Fruit fly (Drosophila melanogaster) whole organism, embryonic: Measurements from ENCODE around the gene Nct.
A peak's percentile ranks its signal among the peaks of the same experiment; 100 is the strongest.

Source experiments
- ATbp ChIP-seq: fragments of 200-800 bp; sonication (Bioruptor generic); optimal IDR thresholded peaks from 2 replicates; lab custom pipeline; 2017; ENCODE audit warnings: missing biosample characterization, mild to moderate bottlenecking, missing genetic modification characterization, missing genetic modification reagents
- Adf1 ChIP-seq: fragments of 200-800 bp; sonication (Bioruptor generic); IDR thresholded peaks from 2 replicates; pipeline ENCODE4 v1.3.6; 2022; ENCODE audit warnings: missing biosample characterization, missing genetic modification characterization
- CG10274 ChIP-seq: fragments of 200-800 bp; sonication (Bioruptor generic); optimal IDR thresholded peaks from 3 replicates; lab custom pipeline; 2017; ENCODE audit warnings: missing biosample characterization, mild to moderate bottlenecking, missing genetic modification characterization
- CG11456 ChIP-seq: fragments of 200-800 bp; sonication (Bioruptor generic); IDR thresholded peaks from 3 replicates; pipeline ENCODE4 v1.3.6; 2022; ENCODE audit warnings: missing biosample characterization, missing genetic modification characterization
- CG15011 ChIP-seq: fragments of 200-800 bp; sonication (Bioruptor generic); optimal IDR thresholded peaks from 3 replicates; lab custom pipeline; 2018; ENCODE audit warnings: missing biosample characterization, mild to moderate bottlenecking, missing genetic modification characterization
- CG17568 ChIP-seq: fragments of 200-800 bp; sonication (Bioruptor generic); optimal IDR thresholded peaks from 2 replicates; lab custom pipeline; 2018; ENCODE audit warnings: missing biosample characterization, mild to moderate bottlenecking, missing genetic modification characterization, moderate library complexity
- CG17829 ChIP-seq: fragments of 200-800 bp; optimal IDR thresholded peaks from 2 replicates; lab custom pipeline; 2019; ENCODE audit warnings: missing biosample characterization, mild to moderate bottlenecking, missing genetic modification characterization, moderate library complexity
- CG18011 ChIP-seq: fragments of 200-800 bp; sonication (Bioruptor generic); optimal IDR thresholded peaks from 2 replicates; lab custom pipeline; 2017; ENCODE audit warnings: missing biosample characterization, missing genetic modification characterization, mild to moderate bottlenecking, moderate library complexity, missing genotype
- CG4360 ChIP-seq: fragments of 200-800 bp; sonication (Bioruptor generic); IDR thresholded peaks from 2 replicates; pipeline ENCODE4 v1.3.6; 2022; ENCODE audit warnings: missing biosample characterization, missing genetic modification characterization
- CG43689 ChIP-seq: fragments of 200-800 bp; sonication (Bioruptor generic); IDR thresholded peaks from 2 replicates; pipeline ENCODE4 v1.3.6; 2022; ENCODE audit warnings: missing biosample characterization, missing genetic modification characterization
- CG6791 ChIP-seq: fragments of 200-800 bp; sonication (Bioruptor generic); IDR thresholded peaks from 3 replicates; pipeline ENCODE4 v1.3.6; 2022; ENCODE audit warnings: missing biosample characterization, missing genetic modification characterization; ENCODE audit not compliant: partially characterized antibody
- CG6813 ChIP-seq: fragments of 200-800 bp; sonication (Bioruptor generic); optimal IDR thresholded peaks from 2 replicates; lab custom pipeline; 2017; ENCODE audit warnings: missing biosample characterization, missing genetic modification characterization, mild to moderate bottlenecking, moderate library complexity, missing genetic modification reagents
- CG7928 ChIP-seq: fragments of 200-800 bp; sonication (Bioruptor generic); optimal IDR thresholded peaks from 2 replicates; lab custom pipeline; 2017; ENCODE audit warnings: missing biosample characterization, mild to moderate bottlenecking, missing genetic modification characterization
- CG7963 ChIP-seq: fragments of 200-800 bp; sonication (Bioruptor generic); IDR thresholded peaks from 3 replicates; pipeline ENCODE4 v1.3.6; 2022; ENCODE audit warnings: missing biosample characterization, missing genetic modification characterization; ENCODE audit not compliant: partially characterized antibody
- CG9797 ChIP-seq: fragments of 200-800 bp; sonication (Bioruptor generic); optimal IDR thresholded peaks from 3 replicates; lab custom pipeline; 2018; ENCODE audit warnings: missing biosample characterization, mild to moderate bottlenecking, missing genetic modification characterization
- CTCF ChIP-seq: fragments of 200-800 bp; sonication (Bioruptor generic); optimal IDR thresholded peaks from 2 replicates; lab custom pipeline; 2017; ENCODE audit warnings: missing biosample characterization, mild to moderate bottlenecking, missing genetic modification characterization, moderate library complexity
- CrebB ChIP-seq: fragments of 200-800 bp; sonication (Bioruptor generic); optimal IDR thresholded peaks from 3 replicates; lab custom pipeline; 2018; ENCODE audit warnings: missing biosample characterization, mild to moderate bottlenecking, missing genetic modification characterization
- Doc3 ChIP-seq: fragments of 200-800 bp; sonication (Bioruptor generic); IDR thresholded peaks from 3 replicates; pipeline ENCODE4 v1.3.6; 2022; ENCODE audit warnings: missing biosample characterization, missing genetic modification characterization; ENCODE audit not compliant: partially characterized antibody
- Dref ChIP-seq: fragments of 200-800 bp; sonication (Bioruptor generic); IDR thresholded peaks from 2 replicates; pipeline ENCODE4 v1.3.6; 2022; ENCODE audit warnings: missing biosample characterization, missing genetic modification characterization
- H15 ChIP-seq: fragments of 200-800 bp; sonication (Bioruptor generic); IDR thresholded peaks from 3 replicates; pipeline ENCODE4 v1.3.6; 2022; ENCODE audit warnings: missing biosample characterization, missing genetic modification characterization
- HLHmδ ChIP-seq: fragments of 200-800 bp; sonication (Bioruptor generic); optimal IDR thresholded peaks from 2 replicates; lab custom pipeline; 2018; ENCODE audit warnings: missing biosample characterization, mild to moderate bottlenecking, missing genetic modification characterization, moderate library complexity
- MBD-R2 ChIP-seq: fragments of 200-800 bp; sonication (Bioruptor generic); IDR thresholded peaks from 2 replicates; pipeline ENCODE4 v1.3.6; 2022; ENCODE audit warnings: missing biosample characterization, missing genetic modification characterization
- MESR4 ChIP-seq: fragments of 200-800 bp; sonication (Bioruptor generic); optimal IDR thresholded peaks from 2 replicates; lab custom pipeline; 2018; ENCODE audit warnings: missing biosample characterization, mild to moderate bottlenecking, missing genetic modification characterization, moderate library complexity
- Max ChIP-seq: fragments of 200-800 bp; sonication (Bioruptor generic); optimal IDR thresholded peaks from 2 replicates; lab custom pipeline; 2016; ENCODE audit warnings: missing biosample characterization, mild to moderate bottlenecking, missing genetic modification characterization
- Med ChIP-seq: fragments of 200-800 bp; sonication (Bioruptor generic); peaks from one replicate; lab custom pipeline; 2016; ENCODE audit warnings: missing biosample characterization, missing genetic modification characterization, mild to moderate bottlenecking, inconsistent platforms, moderate library complexity
- Meics ChIP-seq: fragments of 200-800 bp; sonication (Bioruptor generic); optimal IDR thresholded peaks from 2 replicates; lab custom pipeline; 2017; ENCODE audit warnings: missing biosample characterization, mild to moderate bottlenecking, missing genetic modification characterization
- Mes4 ChIP-seq: fragments of 200-800 bp; sonication (Bioruptor generic); optimal IDR thresholded peaks from 2 replicates; lab custom pipeline; 2016; ENCODE audit warnings: missing biosample characterization, missing genetic modification characterization
- Nf-YC ChIP-seq: fragments of 200-800 bp; optimal IDR thresholded peaks from 3 replicates; lab custom pipeline; 2019; ENCODE audit warnings: missing biosample characterization, mild to moderate bottlenecking, missing genetic modification characterization, moderate library complexity
- Rfx ChIP-seq: fragments of 200-800 bp; sonication (Bioruptor generic); IDR thresholded peaks from 2 replicates; pipeline ENCODE4 v1.3.6; 2022; ENCODE audit warnings: missing biosample characterization, missing genetic modification characterization
- ash1 ChIP-seq: fragments of 200-800 bp; sonication (Bioruptor generic); optimal IDR thresholded peaks from 2 replicates; lab custom pipeline; 2018; ENCODE audit warnings: missing biosample characterization, mild to moderate bottlenecking, missing genetic modification characterization
- corto ChIP-seq: fragments of 200-800 bp; sonication (Bioruptor generic); optimal IDR thresholded peaks from 2 replicates; lab custom pipeline; 2016; ENCODE audit warnings: missing biosample characterization, mild to moderate bottlenecking, missing genetic modification characterization, moderate library complexity
- croc ChIP-seq: fragments of 200-800 bp; sonication (Bioruptor generic); conservative IDR thresholded peaks from 3 replicates; pipeline ENCODE4 v1.3.6; 2022; ENCODE audit warnings: missing biosample characterization, missing genetic modification characterization
- ind ChIP-seq: fragments of 200-800 bp; sonication (Bioruptor generic); optimal IDR thresholded peaks from 3 replicates; lab custom pipeline; 2016; ENCODE audit warnings: missing biosample characterization, missing genetic modification characterization
- knrl ChIP-seq: fragments of 200-800 bp; sonication (Bioruptor generic); IDR thresholded peaks from 3 replicates; pipeline ENCODE4 v1.3.6; 2022; ENCODE audit warnings: missing biosample characterization, missing genetic modification characterization; ENCODE audit not compliant: partially characterized antibody
- lilli ChIP-seq: fragments of 200-800 bp; sonication (Bioruptor generic); optimal IDR thresholded peaks from 3 replicates; lab custom pipeline; 2016; ENCODE audit warnings: missing biosample characterization, missing genetic modification characterization
- odd ChIP-seq: fragments of 200-800 bp; sonication (Bioruptor generic); optimal IDR thresholded peaks from 2 replicates; lab custom pipeline; 2017; ENCODE audit warnings: missing biosample characterization, mild to moderate bottlenecking, missing genetic modification characterization
- phol ChIP-seq: fragments of 200-800 bp; sonication (Bioruptor generic); optimal IDR thresholded peaks from 3 replicates; lab custom pipeline; 2018; ENCODE audit warnings: missing biosample characterization, mild to moderate bottlenecking, missing genetic modification characterization, moderate library complexity
- slbo ChIP-seq: fragments of 200-800 bp; sonication (Bioruptor generic); IDR thresholded peaks from 2 replicates; pipeline ENCODE4 v1.3.6; 2022; ENCODE audit warnings: missing biosample characterization, missing genetic modification characterization
- sna ChIP-seq: fragments of 200-800 bp; sonication (Bioruptor generic); IDR thresholded peaks from 2 replicates; pipeline ENCODE4 v1.3.6; 2022; ENCODE audit warnings: missing biosample characterization, missing genetic modification characterization; ENCODE audit not compliant: partially characterized antibody
- tio ChIP-seq: fragments of 200-800 bp; sonication (Bioruptor generic); optimal IDR thresholded peaks from 2 replicates; lab custom pipeline; 2017; ENCODE audit warnings: missing biosample characterization, missing genetic modification characterization, inconsistent platforms
- trem ChIP-seq: fragments of 200-800 bp; optimal IDR thresholded peaks from 3 replicates; lab custom pipeline; 2019; ENCODE audit warnings: missing biosample characterization, mild to moderate bottlenecking, missing genetic modification characterization, moderate library complexity
- unc-4 ChIP-seq: fragments of 200-800 bp; sonication (Bioruptor generic); IDR thresholded peaks from 2 replicates; pipeline ENCODE4 v1.3.6; 2022; ENCODE audit warnings: missing biosample characterization, missing genetic modification characterization; ENCODE audit not compliant: partially characterized antibody
- vvl ChIP-seq: fragments of 200-800 bp; sonication (Bioruptor generic); IDR thresholded peaks from 2 replicates; pipeline ENCODE4 v1.3.6; 2022; ENCODE audit warnings: missing biosample characterization, missing genetic modification characterization

Gene Nct

dm6 chr3R:24805048-24805447, 46.4 kb upstream of the Nct start, which contains the start of gene polybromo (continued):
- TF ChIP-seq Rfx: no peak
- TF ChIP-seq CG4360 (GFP tag; lab: Robert Waterston, UW): no peak
- TF ChIP-seq CG17829 (tag; lab: Kevin White, UChicago): peak; percentile 37
- TF ChIP-seq lilli: peak; percentile 10
- TF ChIP-seq CrebB (tag; lab: Kevin White, UChicago): no peak
- TF ChIP-seq CG43689: no peak
- peak; percentile 76 for TF ChIP-seq MESR4 (GFP tag; lab: Kevin White, UChicago)
- TF ChIP-seq sna (GFP tag; lab: Robert Waterston, UW): peak; percentile 85
- TF ChIP-seq phol (tag; lab: Kevin White, UChicago): peak; percentile 11
- no peak for TF ChIP-seq corto (GFP tag; lab: Kevin White, UChicago)
- TF ChIP-seq CG9797: peak; percentile 41
- peak; percentile 30; the same call in 1 of the 2 replicates for TF ChIP-seq slbo
- TF ChIP-seq Adf1 (GFP tag; lab: Robert Waterston, UW): no peak; the same call in 1 of the 2 replicates
- peak; percentile 33 for TF ChIP-seq vvl
- no peak for TF ChIP-seq H15
- peak; percentile 92 for TF ChIP-seq Dref (GFP tag; lab: Robert Waterston, UW)
- TF ChIP-seq trem (tag; lab: Kevin White, UChicago): peak; percentile 51
- TF ChIP-seq Max: no peak
- TF ChIP-seq CG6813 (GFP tag; lab: Kevin White, UChicago): no peak
- peak; percentile 75 for TF ChIP-seq CG7963 (GFP tag; lab: Robert Waterston, UW)
- TF ChIP-seq Mes4 (GFP tag; lab: Kevin White, UChicago): no peak
- TF ChIP-seq ash1 (GFP tag; lab: Kevin White, UChicago): no peak
- TF ChIP-seq unc-4: peak; percentile 94
- TF ChIP-seq ATbp (GFP tag; lab: Kevin White, UChicago): no peak
- TF ChIP-seq CG7928 (GFP tag; lab: Kevin White, UChicago): no peak
- TF ChIP-seq Meics (GFP tag; lab: Kevin White, UChicago): no peak
- TF ChIP-seq CG18011 (GFP tag; lab: Kevin White, UChicago): no peak
- TF ChIP-seq CG6791: peak; percentile 93
- TF ChIP-seq HLHmδ (GFP tag; lab: Kevin White, UChicago): no peak
- no peak for TF ChIP-seq Nf-YC (tag; lab: Kevin White, UChicago)
- TF ChIP-seq croc (GFP tag; lab: Robert Waterston, UW): no peak
- TF ChIP-seq odd (GFP tag; lab: Kevin White, UChicago): no peak
- TF ChIP-seq tio (GFP tag; lab: Kevin White, UChicago): no peak
- TF ChIP-seq knrl (GFP tag; lab: Robert Waterston, UW): peak; percentile 83
- peak; percentile 85 for TF ChIP-seq Med (GFP tag; lab: Kevin White, UChicago)
- peak; percentile 87 for TF ChIP-seq Doc3 (GFP tag; lab: Robert Waterston, UW)
- TF ChIP-seq CG17568: no peak
- TF ChIP-seq CG11456 (GFP tag; lab: Robert Waterston, UW): no peak
- no peak for TF ChIP-seq ind
- TF ChIP-seq CG10274 (GFP tag; lab: Kevin White, UChicago): no peak
- peak; percentile 88 for TF ChIP-seq MBD-R2 (GFP tag; lab: Robert Waterston, UW)
- no peak for TF ChIP-seq CG15011
- TF ChIP-seq CTCF: peak; percentile 21
- TF ChIP-seq, all 482 proteins: peak for 74
